Worm (Caenorhabditis elegans) whole organism, L1 larva: Measurements from ENCODE around the gene ZK470.2.

Source experiments
- C04F5.9 ChIP-seq: sonication (generic microtip); optimal IDR thresholded peaks from 2 replicates; lab custom pipeline; 2016; ENCODE audit warnings: missing genetic modification characterization, missing compliant biosample characterization
- C16A3.4 ChIP-seq: fragments of 150-350 bp; optimal IDR thresholded peaks from 2 replicates; lab custom pipeline; 2014; ENCODE audit warnings: missing biosample characterization, missing genetic modification characterization
- C34B4.2 ChIP-seq: sonication (generic microtip); optimal IDR thresholded peaks from 2 replicates; lab custom pipeline; 2017; ENCODE audit warnings: mild to moderate bottlenecking, missing genetic modification characterization, missing compliant biosample characterization
- F16B12.6 ChIP-seq: fragments of 150-350 bp; optimal IDR thresholded peaks from 2 replicates; lab custom pipeline; 2014; ENCODE audit warnings: missing biosample characterization, missing genetic modification characterization
- Y116A8C.19 ChIP-seq: sonication (generic microtip); optimal IDR thresholded peaks from 2 replicates; lab custom pipeline; 2016; ENCODE audit warnings: missing compliant biosample characterization, missing genetic modification characterization, borderline replicate concordance
- aha-1 ChIP-seq: fragments of 150-350 bp; optimal IDR thresholded peaks from 2 replicates; lab custom pipeline; 2014; ENCODE audit warnings: missing biosample characterization, missing genetic modification characterization
- alr-1 ChIP-seq: fragments of 200-800 bp; sonication (Bioruptor generic); optimal IDR thresholded peaks from 2 replicates; lab custom pipeline; 2018; ENCODE audit warnings: borderline replicate concordance, mild to moderate bottlenecking, missing genetic modification characterization, missing compliant biosample characterization
- aly-2 ChIP-seq: fragments of 150-350 bp; optimal IDR thresholded peaks from 2 replicates; lab custom pipeline; 2014; ENCODE audit warnings: missing biosample characterization, missing genetic modification characterization
- ceh-63 ChIP-seq: fragments of 200-800 bp; sonication (Bioruptor generic); optimal IDR thresholded peaks from 2 replicates; lab custom pipeline; 2018; ENCODE audit warnings: mild to moderate bottlenecking, missing genetic modification characterization, missing compliant biosample characterization
- ceh-8 ChIP-seq: fragments of 200-800 bp; sonication (Bioruptor generic); optimal IDR thresholded peaks from 2 replicates; lab custom pipeline; 2018; ENCODE audit warnings: mild to moderate bottlenecking, missing genetic modification characterization, moderate library complexity, missing compliant biosample characterization
- ceh-82 ChIP-seq, 3 experiments: fragments of 150-350 bp in 1 of 3; sonication (generic microtip) in 2 of 3; optimal IDR thresholded peaks; 2 replicates each; lab custom pipeline; 2014 to 2017; ENCODE audit warnings: missing biosample characterization in 3 of 3, missing genetic modification characterization in 3 of 3
- ceh-90 ChIP-seq: sonication (generic microtip); optimal IDR thresholded peaks from 2 replicates; lab custom pipeline; 2016; ENCODE audit warnings: missing genetic modification characterization, missing compliant biosample characterization
- dsc-1 ChIP-seq: sonication (generic microtip); optimal IDR thresholded peaks from 2 replicates; lab custom pipeline; 2016; ENCODE audit warnings: mild to moderate bottlenecking, missing genetic modification characterization, missing compliant biosample characterization
- efl-3 ChIP-seq: fragments of 200-800 bp; sonication (Bioruptor generic); optimal IDR thresholded peaks from 2 replicates; lab custom pipeline; 2018; ENCODE audit warnings: mild to moderate bottlenecking, missing genetic modification characterization, missing compliant biosample characterization
- egl-27 ChIP-seq, 2 experiments: fragments of 150-350 bp in 1 of 2; sonication (generic microtip); optimal IDR thresholded peaks; 3 replicates each; lab custom pipeline; 2017 to 2018; ENCODE audit warnings: missing biosample characterization in 2 of 2, missing genetic modification characterization in 2 of 2, missing genetic modification reagents in 2 of 2
- elt-3 ChIP-seq, 6 experiments: fragments of 150-350 bp in 1 of 6; sonication (generic microtip); optimal IDR thresholded peaks; 2 replicates each; lab custom pipeline; 2017 to 2018; ENCODE audit warnings: missing biosample characterization in 6 of 6, missing genetic modification characterization in 6 of 6, inconsistent platforms in 1 of 6
- fkh-10 ChIP-seq: sonication (generic microtip); optimal IDR thresholded peaks from 2 replicates; lab custom pipeline; 2017; ENCODE audit warnings: missing biosample characterization, missing genetic modification reagents, missing genetic modification characterization
- fkh-8 ChIP-seq: sonication (generic microtip); optimal IDR thresholded peaks from 2 replicates; lab custom pipeline; 2016; ENCODE audit warnings: mild to moderate bottlenecking, missing genetic modification characterization, missing compliant biosample characterization
- hlh-4 ChIP-seq: sonication (generic microtip); optimal IDR thresholded peaks from 2 replicates; lab custom pipeline; 2016; ENCODE audit warnings: mild to moderate bottlenecking, missing genetic modification characterization, missing compliant biosample characterization
- hpl-2 ChIP-seq: fragments of 150-350 bp; optimal IDR thresholded peaks from 2 replicates; lab custom pipeline; 2014; ENCODE audit warnings: missing biosample characterization, missing genetic modification reagents, missing genetic modification characterization
- irx-1 ChIP-seq: sonication (generic microtip); optimal IDR thresholded peaks from 2 replicates; lab custom pipeline; 2016; ENCODE audit warnings: missing genetic modification characterization, missing compliant biosample characterization
- isw-1 ChIP-seq: fragments of 200-800 bp; sonication (Bioruptor generic); IDR thresholded peaks from 2 replicates; pipeline ENCODE4 v1.3.6; 2022; ENCODE audit warnings: missing genetic modification characterization, missing compliant biosample characterization
- lin-14 ChIP-seq: fragments of 200-800 bp; sonication (Bioruptor generic); optimal IDR thresholded peaks from 2 replicates; lab custom pipeline; 2018; ENCODE audit warnings: mild to moderate bottlenecking, missing genetic modification characterization, moderate library complexity, missing compliant biosample characterization
- lin-35 ChIP-seq, 2 experiments: fragments of 150-350 bp; optimal IDR thresholded peaks; 2 replicates each; lab custom pipeline; 2014; ENCODE audit warnings: missing biosample characterization in 2 of 2, missing genetic modification characterization in 2 of 2, missing genetic modification reagents in 2 of 2
- lsy-2 ChIP-seq, 2 experiments: fragments of 150-350 bp; optimal IDR thresholded peaks; 2 replicates each; lab custom pipeline; 2014; ENCODE audit warnings: missing biosample characterization in 2 of 2, missing genetic modification characterization in 2 of 2
- mdl-1 ChIP-seq, 2 experiments: fragments of 150-350 bp; optimal IDR thresholded peaks; 2 replicates each; lab custom pipeline; 2014 to 2017; ENCODE audit warnings: missing biosample characterization in 2 of 2, missing genetic modification characterization in 2 of 2, inconsistent platforms in 1 of 2
- mef-2 ChIP-seq: fragments of 150-350 bp; optimal IDR thresholded peaks from 2 replicates; lab custom pipeline; 2014; ENCODE audit warnings: missing biosample characterization, missing genetic modification characterization
- nhr-12 ChIP-seq: sonication (generic microtip); optimal IDR thresholded peaks from 2 replicates; lab custom pipeline; 2017; ENCODE audit warnings: missing biosample characterization, missing genetic modification characterization
- nhr-28 ChIP-seq: fragments of 150-350 bp; optimal IDR thresholded peaks from 2 replicates; lab custom pipeline; 2014; ENCODE audit warnings: missing biosample characterization, missing genetic modification characterization
- nhr-71 ChIP-seq: sonication (generic microtip); optimal IDR thresholded peaks from 2 replicates; lab custom pipeline; 2016; ENCODE audit warnings: mild to moderate bottlenecking, missing genetic modification characterization, moderate library complexity, missing compliant biosample characterization
- nhr-76 ChIP-seq: sonication (generic microtip); optimal IDR thresholded peaks from 2 replicates; lab custom pipeline; 2017; ENCODE audit warnings: missing biosample characterization, missing genetic modification characterization
- nhr-85 ChIP-seq: sonication (generic microtip); peaks from one replicate; lab custom pipeline; 2016; ENCODE audit warnings: missing genetic modification characterization, inconsistent platforms, missing compliant biosample characterization
- pqm-1 ChIP-seq: sonication (generic microtip); optimal IDR thresholded peaks from 3 replicates; lab custom pipeline; 2017; ENCODE audit warnings: missing biosample characterization, missing genetic modification characterization
- rnt-1 ChIP-seq: sonication (generic microtip); optimal IDR thresholded peaks from 2 replicates; lab custom pipeline; 2016; ENCODE audit warnings: mild to moderate bottlenecking, missing genetic modification characterization, moderate library complexity, missing compliant biosample characterization
- snu-23 ChIP-seq: sonication (generic microtip); optimal IDR thresholded peaks from 2 replicates; lab custom pipeline; 2016; ENCODE audit warnings: missing genetic modification characterization, missing compliant biosample characterization
- sox-4 ChIP-seq: sonication (generic microtip); optimal IDR thresholded peaks from 2 replicates; lab custom pipeline; 2016; ENCODE audit warnings: missing genetic modification characterization, missing compliant biosample characterization
- sptf-1 ChIP-seq: fragments of 150-350 bp; optimal IDR thresholded peaks from 2 replicates; lab custom pipeline; 2014; ENCODE audit warnings: missing biosample characterization, missing genetic modification characterization
- tbx-2 ChIP-seq: sonication (generic microtip); optimal IDR thresholded peaks from 2 replicates; lab custom pipeline; 2016; ENCODE audit warnings: missing genetic modification characterization, missing compliant biosample characterization
- unc-62 ChIP-seq: fragments of 150-350 bp; optimal IDR thresholded peaks from 2 replicates; lab custom pipeline; 2014; ENCODE audit warnings: missing biosample characterization, missing genetic modification reagents, missing genetic modification characterization
- unc-86 ChIP-seq: sonication (generic microtip); optimal IDR thresholded peaks from 2 replicates; lab custom pipeline; 2016; ENCODE audit warnings: missing genetic modification characterization, missing compliant biosample characterization
- vab-15 ChIP-seq: sonication (generic microtip); optimal IDR thresholded peaks from 2 replicates; lab custom pipeline; 2017; ENCODE audit warnings: missing genotype, mild to moderate bottlenecking, missing genetic modification characterization, missing compliant biosample characterization

ZK470.2 gene

DNA sequence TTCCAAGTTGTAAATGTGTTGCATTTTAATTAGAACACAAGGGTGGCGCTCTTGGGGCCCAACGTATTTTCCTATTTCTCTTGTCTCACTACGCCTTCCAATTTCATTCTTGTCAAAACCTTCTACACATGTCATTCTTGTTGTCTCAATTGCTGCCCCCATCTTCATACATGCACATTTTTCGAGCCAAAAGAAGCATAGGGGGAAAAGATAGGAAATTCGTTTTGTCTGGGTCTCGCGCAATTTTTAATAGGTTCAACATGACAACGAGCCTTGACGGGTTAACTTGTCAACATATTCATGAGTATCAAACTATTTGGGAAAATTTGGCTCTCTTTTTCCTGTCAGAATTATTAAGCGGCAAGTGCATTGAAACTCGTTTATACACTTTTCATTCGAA is 11.6 kb upstream of the ZK470.2 start:
- no peak for TF ChIP-seq alr-1 (tag; lab: Kevin White, UChicago)
- TF ChIP-seq sptf-1, result no peak
- peak; percentile 6 for TF ChIP-seq unc-86 (tag; lab: Kevin White, UChicago)
- no peak for TF ChIP-seq nhr-12 (tag; lab: Kevin White, UChicago)
- TF ChIP-seq Y116A8C.19 (tag; lab: Kevin White, UChicago), result no peak
- TF ChIP-seq pqm-1 (tag; lab: Kevin White, UChicago), result no peak
- no peak for TF ChIP-seq isw-1 (GFP tag; lab: Robert Waterston, UW)
- TF ChIP-seq mdl-1 (tag; optimal IDR thresholded peaks at IDR 0.05; lab: Kevin White, UChicago), result no peak
- no peak for TF ChIP-seq aly-2 (tag; lab: Kevin White, UChicago)
- TF ChIP-seq sox-4, result no peak
- no peak for TF ChIP-seq unc-62 (GFP tag; lab: Kevin White, UChicago)
- TF ChIP-seq C16A3.4 (tag; lab: Kevin White, UChicago), result no peak
- TF ChIP-seq egl-27 (tag; optimal IDR thresholded peaks at IDR 0.05; lab: Kevin White, UChicago), result no peak
- TF ChIP-seq nhr-28 (tag; lab: Kevin White, UChicago), result no peak
- no peak for TF ChIP-seq rnt-1 (tag; lab: Kevin White, UChicago)
- TF ChIP-seq ceh-90, result no peak
- no peak for TF ChIP-seq hpl-2 (GFP tag; lab: Kevin White, UChicago)
- no peak for TF ChIP-seq hlh-4
- peak; percentile 64 for TF ChIP-seq lin-14 (GFP tag; lab: Kevin White, UChicago)
- no peak for TF ChIP-seq lin-35 (GFP tag; optimal IDR thresholded peaks at IDR 0.05; lab: Kevin White, UChicago)
- TF ChIP-seq elt-3 (tag; optimal IDR thresholded peaks at IDR 0.05; lab: Kevin White, UChicago), result no peak
- peak; percentile 9 for TF ChIP-seq fkh-8 (tag; lab: Kevin White, UChicago)
- no peak for TF ChIP-seq ceh-82 (tag; optimal IDR thresholded peaks at IDR 0.05; lab: Kevin White, UChicago)
- no peak for TF ChIP-seq C34B4.2 (tag; lab: Kevin White, UChicago)
- no peak for TF ChIP-seq efl-3 (GFP tag; lab: Kevin White, UChicago)
- TF ChIP-seq fkh-10 (GFP tag; lab: Kevin White, UChicago), result peak; percentile 13
- no peak for TF ChIP-seq ceh-8 (GFP tag; lab: Kevin White, UChicago)
- TF ChIP-seq tbx-2 (tag; lab: Kevin White, UChicago), result peak; percentile 18
- TF ChIP-seq lsy-2 (tag; optimal IDR thresholded peaks at IDR 0.05; lab: Kevin White, UChicago), result no peak
- no peak for TF ChIP-seq ceh-63 (GFP tag; lab: Kevin White, UChicago)

DNA sequence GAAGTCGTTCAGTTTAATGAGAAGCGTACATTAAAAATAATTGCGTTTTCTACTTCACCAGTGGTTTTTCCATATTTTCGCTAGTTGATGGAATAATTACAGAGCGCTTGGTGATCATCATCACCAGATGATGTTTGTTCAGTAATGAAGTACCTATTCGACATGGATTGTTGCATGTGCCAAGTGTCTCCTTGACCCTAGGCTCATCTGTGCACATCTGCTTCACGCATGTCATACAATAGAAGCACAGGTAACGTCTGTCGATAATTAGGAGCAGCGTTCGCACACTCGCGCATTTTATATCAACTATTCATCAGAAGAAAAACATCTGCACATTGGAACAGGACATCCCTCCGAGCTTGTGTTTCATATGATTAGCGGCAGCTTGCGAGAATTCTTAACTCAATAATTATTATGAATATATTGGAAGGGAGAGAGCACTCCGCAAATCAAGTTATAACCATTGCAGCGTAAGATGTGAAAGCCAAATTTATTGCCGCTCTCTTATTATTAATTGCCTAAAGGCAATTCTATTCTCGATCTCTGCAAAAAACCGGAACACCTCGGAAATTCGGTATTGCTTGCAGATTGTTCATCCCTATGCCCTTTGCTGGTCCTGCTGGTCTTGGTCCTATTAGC is 9.7 kb upstream of the ZK470.2 start:
- TF ChIP-seq mdl-1 (tag; optimal IDR thresholded peaks at IDR 0.05; lab: Kevin White, UChicago), result no peak
- peak; percentile 21 for TF ChIP-seq nhr-85

DNA sequence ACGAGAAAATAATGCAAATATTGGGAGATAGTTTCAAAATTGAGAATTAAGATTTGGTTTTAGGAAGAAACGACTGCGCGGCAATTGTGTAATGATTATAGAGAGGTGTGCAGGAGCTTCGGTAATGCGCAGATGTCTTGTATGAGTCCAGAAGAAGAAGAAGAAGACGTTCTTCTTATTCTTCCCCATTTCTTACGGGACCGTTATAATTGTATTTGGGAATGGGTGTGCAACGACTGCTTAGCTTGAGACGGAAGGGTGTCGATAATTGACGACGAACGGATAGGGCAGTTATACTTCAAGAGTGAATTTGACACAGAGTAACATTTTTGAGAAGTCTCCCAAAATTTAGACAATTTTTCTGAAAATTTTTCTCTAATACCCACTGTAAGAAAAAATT is 6.3 kb upstream of the ZK470.2 start:
- TF ChIP-seq dsc-1 (tag; lab: Kevin White, UChicago) (no peak), nhr-71 (no peak), rnt-1 (tag; lab: Kevin White, UChicago) (no peak), C04F5.9 (no peak), ceh-63 (GFP tag; lab: Kevin White, UChicago) (no peak), mef-2 (no peak), nhr-12 (tag; lab: Kevin White, UChicago) (no peak), egl-27 (tag; optimal IDR thresholded peaks at IDR 0.05; lab: Kevin White, UChicago) (no peak), vab-15 (tag; lab: Kevin White, UChicago) (no peak), irx-1 (tag; lab: Kevin White, UChicago) (no peak), nhr-76 (tag; lab: Kevin White, UChicago) (no peak), lsy-2 (tag; optimal IDR thresholded peaks at IDR 0.05; lab: Kevin White, UChicago) (no peak), aha-1 (no peak), snu-23 (GFP tag; lab: Kevin White, UChicago) (no peak), F16B12.6 (tag; lab: Kevin White, UChicago) (no peak), unc-86 (tag; lab: Kevin White, UChicago) (no peak)
